Fruit fly (Drosophila melanogaster) whole organism, embryonic: ENCODE data around the gene CG1136.

ENCODE experiments used
- BEAF-32 ChIP-seq: fragments of 200-800 bp; sonication (Bioruptor generic); optimal IDR thresholded peaks from 3 replicates; lab custom pipeline; 2017; ENCODE audit warnings: missing biosample characterization, missing genetic modification characterization, mild to moderate bottlenecking, moderate library complexity, missing genetic modification reagents
- Blimp-1 ChIP-seq: fragments of 200-800 bp; sonication (Bioruptor generic); optimal IDR thresholded peaks from 3 replicates; lab custom pipeline; 2018; ENCODE audit warnings: missing biosample characterization, missing genetic modification characterization, mild to moderate bottlenecking, moderate library complexity, missing genetic modification reagents
- C15 ChIP-seq: fragments of 200-800 bp; sonication (Bioruptor generic); IDR thresholded peaks from 3 replicates; pipeline ENCODE4 v1.3.6; 2022; ENCODE audit warnings: missing biosample characterization, missing genetic modification characterization
- CG11085 ChIP-seq: fragments of 200-800 bp; sonication (Bioruptor generic); IDR thresholded peaks from 2 replicates; pipeline ENCODE4 v1.3.6; 2022; ENCODE audit warnings: missing biosample characterization, missing genetic modification characterization
- CG11560 ChIP-seq: fragments of 200-800 bp; sonication (Bioruptor generic); IDR thresholded peaks from 3 replicates; pipeline ENCODE4 v1.3.6; 2022; ENCODE audit warnings: missing biosample characterization, missing genetic modification characterization
- CG12769 ChIP-seq: fragments of 200-800 bp; sonication (Bioruptor generic); optimal IDR thresholded peaks from 2 replicates; lab custom pipeline; 2019; ENCODE audit warnings: missing biosample characterization, mild to moderate bottlenecking, missing genetic modification characterization, moderate library complexity
- CG13123 ChIP-seq: fragments of 200-800 bp; sonication (Bioruptor generic); optimal IDR thresholded peaks from 2 replicates; lab custom pipeline; 2016; ENCODE audit warnings: missing biosample characterization, missing genetic modification characterization
- CG13296 ChIP-seq: fragments of 200-800 bp; sonication (Bioruptor generic); optimal IDR thresholded peaks from 3 replicates; lab custom pipeline; 2018; ENCODE audit warnings: missing biosample characterization, mild to moderate bottlenecking, missing genetic modification characterization
- CG1792 ChIP-seq: fragments of 200-800 bp; sonication (Bioruptor generic); optimal IDR thresholded peaks from 2 replicates; lab custom pipeline; 2016; ENCODE audit warnings: missing biosample characterization, missing genetic modification characterization
- CG18476 ChIP-seq: fragments of 200-800 bp; sonication (Bioruptor generic); optimal IDR thresholded peaks from 2 replicates; lab custom pipeline; 2016; ENCODE audit warnings: missing biosample characterization, mild to moderate bottlenecking, missing genetic modification characterization
- CG2712 ChIP-seq: fragments of 200-800 bp; optimal IDR thresholded peaks from 3 replicates; lab custom pipeline; 2019; ENCODE audit warnings: missing biosample characterization, mild to moderate bottlenecking, missing genetic modification characterization, moderate library complexity
- CG32767 ChIP-seq: fragments of 200-800 bp; sonication (Bioruptor generic); IDR thresholded peaks from 2 replicates; pipeline ENCODE4 v1.3.6; 2022; ENCODE audit warnings: missing biosample characterization, missing genetic modification characterization
- CG3281 ChIP-seq: fragments of 200-800 bp; sonication (Bioruptor generic); optimal IDR thresholded peaks from 3 replicates; lab custom pipeline; 2017; ENCODE audit warnings: missing biosample characterization, mild to moderate bottlenecking, missing genetic modification characterization
- CG33557 ChIP-seq: fragments of 200-800 bp; sonication (Bioruptor generic); optimal IDR thresholded peaks from 2 replicates; lab custom pipeline; 2019; ENCODE audit warnings: missing biosample characterization, mild to moderate bottlenecking, missing genetic modification characterization, moderate library complexity
- CG3726 ChIP-seq: fragments of 200-800 bp; sonication (Bioruptor generic); IDR thresholded peaks from 3 replicates; pipeline ENCODE4, ENCODE4 v1.3.6; 2022; ENCODE audit warnings: missing biosample characterization, missing genetic modification characterization
- CG3847 ChIP-seq: fragments of 200-800 bp; sonication (Bioruptor generic); IDR thresholded peaks from 2 replicates; pipeline ENCODE4 v1.3.6; 2022; ENCODE audit warnings: missing biosample characterization, missing genetic modification characterization
- CG5180 ChIP-seq: fragments of 200-800 bp; sonication (Bioruptor generic); optimal IDR thresholded peaks from 3 replicates; lab custom pipeline; 2017; ENCODE audit warnings: missing biosample characterization, missing genetic modification characterization, mild to moderate bottlenecking, moderate library complexity, missing genetic modification reagents
- CG7745 ChIP-seq: fragments of 200-800 bp; sonication (Bioruptor generic); optimal IDR thresholded peaks from 2 replicates; lab custom pipeline; 2018; ENCODE audit warnings: missing biosample characterization, mild to moderate bottlenecking, missing genetic modification characterization, moderate library complexity
- CG9876 ChIP-seq: fragments of 200-800 bp; sonication (Bioruptor generic); optimal IDR thresholded peaks from 2 replicates; lab custom pipeline; 2016; ENCODE audit warnings: missing biosample characterization, missing genetic modification characterization
- Dbx ChIP-seq: fragments of 200-800 bp; sonication (Bioruptor generic); IDR thresholded peaks from 3 replicates; pipeline ENCODE4 v1.3.6; 2022; ENCODE audit warnings: missing biosample characterization, missing genetic modification characterization
- Dref ChIP-seq: fragments of 200-800 bp; sonication (Bioruptor generic); IDR thresholded peaks from 2 replicates; pipeline ENCODE4 v1.3.6; 2022; ENCODE audit warnings: missing biosample characterization, missing genetic modification characterization
- E2f2 ChIP-seq: fragments of 200-800 bp; sonication (Bioruptor generic); IDR thresholded peaks from 2 replicates; pipeline ENCODE4 v1.3.6; 2022; ENCODE audit warnings: missing biosample characterization, missing genetic modification characterization
- Ets97D ChIP-seq: fragments of 200-800 bp; sonication (Bioruptor generic); optimal IDR thresholded peaks from 3 replicates; lab custom pipeline; 2016; ENCODE audit warnings: missing biosample characterization, missing genetic modification characterization
- H2.0 ChIP-seq: fragments of 200-800 bp; sonication (Bioruptor generic); IDR thresholded peaks from 2 replicates; pipeline ENCODE4 v1.3.6; 2022; ENCODE audit warnings: missing biosample characterization, missing genetic modification characterization
- Hr51 ChIP-seq, 2 experiments: fragments of 200-800 bp; sonication (Bioruptor generic); optimal IDR thresholded peaks; 2 replicates in 1 of 2; 3 replicates in 1 of 2; lab custom pipeline; 2016 to 2018; ENCODE audit warnings: missing biosample characterization in 2 of 2, missing genetic modification characterization in 2 of 2, mild to moderate bottlenecking in 1 of 2, moderate library complexity in 1 of 2
- MBD-R2 ChIP-seq: fragments of 200-800 bp; sonication (Bioruptor generic); IDR thresholded peaks from 2 replicates; pipeline ENCODE4 v1.3.6; 2022; ENCODE audit warnings: missing biosample characterization, missing genetic modification characterization
- Ravus ChIP-seq: fragments of 200-800 bp; sonication (Bioruptor generic); IDR thresholded peaks from 2 replicates; pipeline ENCODE4 v1.3.6; 2022; ENCODE audit warnings: missing biosample characterization, missing genetic modification characterization
- Sin3A ChIP-seq: fragments of >200 bp; optimal IDR thresholded peaks from 2 replicates; lab custom pipeline; 2018
- Six4 ChIP-seq: fragments of 200-800 bp; sonication (Bioruptor generic); optimal IDR thresholded peaks from 2 replicates; lab custom pipeline; 2016; ENCODE audit warnings: missing biosample characterization, missing genetic modification characterization
- Sox100B ChIP-seq: fragments of 200-800 bp; sonication (Bioruptor generic); optimal IDR thresholded peaks from 3 replicates; lab custom pipeline; 2018; ENCODE audit warnings: missing biosample characterization, mild to moderate bottlenecking, missing genetic modification characterization
- Trl ChIP-seq, 3 experiments: fragments of >200 bp in 2 of 3; fragments of 200-800 bp in 1 of 3; sonication (Bioruptor generic) in 1 of 3; optimal IDR thresholded peaks; 2 replicates in 1 of 3; 3 replicates in 2 of 3; lab custom pipeline; 2016 to 2017; ENCODE audit warnings: missing biosample characterization in 1 of 3, missing genetic modification characterization in 1 of 3
- abd-A ChIP-seq: fragments of 200-800 bp; sonication (Bioruptor generic); optimal IDR thresholded peaks from 3 replicates; lab custom pipeline; 2019; ENCODE audit warnings: missing biosample characterization, mild to moderate bottlenecking, missing genetic modification characterization, moderate library complexity
- al ChIP-seq: fragments of 200-800 bp; sonication (Bioruptor generic); IDR thresholded peaks from 2 replicates; pipeline ENCODE4 v1.3.6; 2022; ENCODE audit warnings: missing biosample characterization, missing genetic modification characterization
- amos ChIP-seq: fragments of 200-800 bp; sonication (Bioruptor generic); IDR thresholded peaks from 2 replicates; pipeline ENCODE4 v1.3.6; 2022; ENCODE audit warnings: missing biosample characterization, missing genetic modification characterization; ENCODE audit not compliant: partially characterized antibody
- ap ChIP-seq: fragments of 200-800 bp; sonication (Bioruptor generic); IDR thresholded peaks from 2 replicates; pipeline ENCODE4 v1.3.6; 2022; ENCODE audit warnings: missing biosample characterization, missing genetic modification characterization
- ase ChIP-seq: fragments of 200-800 bp; sonication (Bioruptor generic); IDR thresholded peaks from 3 replicates; pipeline ENCODE4 v1.3.6; 2022; ENCODE audit warnings: missing biosample characterization, missing genetic modification characterization
- bbx ChIP-seq: fragments of 200-800 bp; sonication (Bioruptor generic); IDR thresholded peaks from 2 replicates; pipeline ENCODE4 v1.3.6; 2022; ENCODE audit warnings: missing biosample characterization, missing genetic modification characterization; ENCODE audit not compliant: partially characterized antibody
- chinmo ChIP-seq: fragments of 200-800 bp; sonication (Bioruptor generic); IDR thresholded peaks from 4 replicates; pipeline ENCODE4 v1.3.6; 2022; ENCODE audit warnings: missing biosample characterization, missing genetic modification characterization; ENCODE audit not compliant: partially characterized antibody
- croc ChIP-seq: fragments of 200-800 bp; sonication (Bioruptor generic); conservative IDR thresholded peaks from 3 replicates; pipeline ENCODE4 v1.3.6; 2022; ENCODE audit warnings: missing biosample characterization, missing genetic modification characterization
- dm ChIP-seq: fragments of 200-800 bp; sonication (Bioruptor generic); optimal IDR thresholded peaks from 3 replicates; lab custom pipeline; 2016; ENCODE audit warnings: missing biosample characterization, missing genetic modification characterization
- gcm ChIP-seq: fragments of 200-800 bp; sonication (Bioruptor generic); optimal IDR thresholded peaks from 2 replicates; lab custom pipeline; 2019; ENCODE audit warnings: missing biosample characterization, mild to moderate bottlenecking, missing genetic modification characterization, moderate library complexity
- grn ChIP-seq: fragments of 200-800 bp; sonication (Bioruptor generic); optimal IDR thresholded peaks from 3 replicates; lab custom pipeline; 2017; ENCODE audit warnings: missing biosample characterization, missing genetic modification characterization
- lbe ChIP-seq: fragments of 200-800 bp; sonication (Bioruptor generic); optimal IDR thresholded peaks from 2 replicates; lab custom pipeline; 2016; ENCODE audit warnings: missing biosample characterization, mild to moderate bottlenecking, missing genetic modification characterization
- prd ChIP-seq, 3 experiments: fragments of >200 bp in 2 of 3; fragments of 200-800 bp in 1 of 3; sonication (Bioruptor generic) in 1 of 3; optimal IDR thresholded peaks in 2 of 3; IDR thresholded peaks in 1 of 3; 2 replicates in 2 of 3; 3 replicates in 1 of 3; pipeline versions ENCODE4 v1.3.6 to Lab custom; 2017 to 2022; ENCODE audit warnings: missing biosample characterization in 1 of 3, missing genetic modification characterization in 1 of 3
- ro ChIP-seq: fragments of 200-800 bp; sonication (Bioruptor generic); IDR thresholded peaks from 2 replicates; pipeline ENCODE4 v1.3.6; 2022; ENCODE audit warnings: missing biosample characterization, missing genetic modification characterization
- sens ChIP-seq: fragments of 200-800 bp; sonication (Bioruptor generic); peaks from one replicate; lab custom pipeline; 2016; ENCODE audit warnings: missing biosample characterization, missing genetic modification characterization
- sima ChIP-seq: fragments of 200-800 bp; sonication (Bioruptor generic); optimal IDR thresholded peaks from 2 replicates; lab custom pipeline; 2016; ENCODE audit warnings: missing biosample characterization, missing genetic modification characterization
- stc ChIP-seq: fragments of 200-800 bp; sonication (Bioruptor generic); IDR thresholded peaks from 2 replicates; pipeline ENCODE4 v1.3.6; 2022; ENCODE audit warnings: missing biosample characterization, missing genetic modification characterization
- stwl ChIP-seq: fragments of 200-800 bp; sonication (Bioruptor generic); optimal IDR thresholded peaks from 3 replicates; lab custom pipeline; 2018; ENCODE audit warnings: missing biosample characterization, mild to moderate bottlenecking, missing genetic modification characterization, moderate library complexity
- trem ChIP-seq: fragments of 200-800 bp; optimal IDR thresholded peaks from 3 replicates; lab custom pipeline; 2019; ENCODE audit warnings: missing biosample characterization, mild to moderate bottlenecking, missing genetic modification characterization, moderate library complexity

Gene CG1136

DNA sequence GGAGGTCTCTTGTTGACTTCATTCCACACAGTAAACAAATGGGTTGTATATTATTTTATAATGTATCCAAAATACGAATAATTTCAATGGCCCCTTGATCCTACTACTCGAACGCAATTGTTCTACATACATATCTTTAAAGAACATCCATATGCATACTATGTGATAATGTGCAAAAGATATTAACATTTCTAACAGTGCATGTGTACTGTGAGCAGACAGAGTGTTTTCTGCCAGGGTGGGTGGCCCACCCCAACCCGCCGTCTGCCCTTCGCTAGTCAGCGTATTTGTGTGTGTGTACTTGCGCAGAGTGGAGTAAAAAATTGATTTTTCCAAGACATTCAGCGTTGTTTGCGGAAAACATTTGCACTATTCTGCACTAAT, 24.6 kb downstream of the CG1136 start (continued):
- TF ChIP-seq CG9876 (GFP tag; lab: Kevin White, UChicago) (peak; percentile 8), ase (GFP tag; lab: Robert Waterston, UW) (peak; percentile 78), H2.0 (GFP tag; lab: Robert Waterston, UW) (peak; percentile 76), chinmo (GFP tag; lab: Robert Waterston, UW) (no peak), Hr51 (GFP tag; optimal IDR thresholded peaks at IDR 0.05; lab: Kevin White, UChicago) (peak in 1 of 2 experiments; percentile 56), CG11560 (no peak), CG12769 (tag; lab: Kevin White, UChicago) (peak; percentile 89), CG13123 (peak; percentile 32), Six4 (GFP tag; lab: Kevin White, UChicago) (peak; percentile 19), Trl (optimal IDR thresholded peaks at IDR 0.05; lab: Kevin White, UChicago) (no peak), Trl (GFP tag; optimal IDR thresholded peaks at IDR 0.05; lab: Kevin White, UChicago) (no peak), CG33557 (GFP tag; lab: Kevin White, UChicago) (no peak), croc (GFP tag; lab: Robert Waterston, UW) (no peak), amos (GFP tag; lab: Robert Waterston, UW) (no peak), ro (GFP tag; lab: Robert Waterston, UW) (peak; percentile 28; the same call in 1 of the 2 replicates), trem (tag; lab: Kevin White, UChicago) (peak; percentile 22), CG3281 (no peak), Ets97D (GFP tag; lab: Kevin White, UChicago) (no peak), prd (optimal IDR thresholded peaks at IDR 0.05; lab: Kevin White, UChicago) (no peak), prd (GFP tag; IDR thresholded peaks at IDR 0.05; lab: Robert Waterston, UW) (peak; percentile 66), CG18476 (GFP tag; lab: Kevin White, UChicago) (no peak), Sox100B (GFP tag; lab: Kevin White, UChicago) (no peak), stc (GFP tag; lab: Robert Waterston, UW) (peak; percentile 76), CG13296 (GFP tag; lab: Kevin White, UChicago) (no peak), CG1792 (GFP tag; lab: Kevin White, UChicago) (no peak), gcm (GFP tag; lab: Kevin White, UChicago) (no peak), bbx (GFP tag; lab: Robert Waterston, UW) (no peak), CG3726 (GFP tag; lab: Robert Waterston, UW) (peak; percentile 64; the same call in 1 of the 3 replicates), C15 (GFP tag; lab: Robert Waterston, UW) (no peak), abd-A (no peak), sima (GFP tag; lab: Kevin White, UChicago) (no peak), E2f2 (GFP tag; lab: Robert Waterston, UW) (no peak), dm (no peak), CG3847 (GFP tag; lab: Robert Waterston, UW) (no peak), ap (GFP tag; lab: Robert Waterston, UW) (peak; percentile 76), Dref (GFP tag; lab: Robert Waterston, UW) (no peak), CG11085 (no peak), stwl (tag; lab: Kevin White, UChicago) (no peak), CG2712 (tag; lab: Kevin White, UChicago) (peak; percentile 59), Blimp-1 (GFP tag; lab: Kevin White, UChicago) (peak; percentile 56), al (peak; percentile 46; the same call in 1 of the 2 replicates), grn (GFP tag; lab: Kevin White, UChicago) (no peak), CG7745 (no peak), MBD-R2 (peak; percentile 34), Ravus (GFP tag; lab: Robert Waterston, UW) (peak; percentile 57), BEAF-32 (GFP tag; lab: Kevin White, UChicago) (no peak), sens (GFP tag; lab: Kevin White, UChicago) (no peak), Dbx (GFP tag; lab: Robert Waterston, UW) (peak; percentile 59), lbe (GFP tag; lab: Kevin White, UChicago) (peak; percentile 62), CG32767 (GFP tag; lab: Robert Waterston, UW) (peak; percentile 40), Sin3A (lab: Kevin White, UChicago) (no peak), CG5180 (GFP tag; lab: Kevin White, UChicago) (no peak)
